Worm (Caenorhabditis elegans): ENCODE results near the gene Y48E1C.1.

- TF ChIP-seq C34B4.2 (tag; optimal IDR thresholded peaks at IDR 0.05), result no peak
- TF ChIP-seq jun-1 (tag; optimal IDR thresholded peaks at IDR 0.05), result no peak
- no peak for TF ChIP-seq zip-4 (GFP tag; optimal IDR thresholded peaks at IDR 0.05)
- no peak for TF ChIP-seq nhr-76 (tag; optimal IDR thresholded peaks at IDR 0.05)
- no peak for TF ChIP-seq nhr-11 (tag; optimal IDR thresholded peaks at IDR 0.05)
- TF ChIP-seq hpl-2 (GFP tag; optimal IDR thresholded peaks at IDR 0.05), result no peak
- TF ChIP-seq unc-62 (GFP tag; optimal IDR thresholded peaks at IDR 0.05), result no peak
- no peak for TF ChIP-seq elt-3 (tag; optimal IDR thresholded peaks at IDR 0.05)
Observed at ce11 chrII:13451321-13451720, 36.5 kb downstream of the Y48E1C.1 start.

All from whole organism, L1 larva.